Worm (Caenorhabditis elegans) whole organism, late embryonic: ENCODE measurements around the gene C26E6.1.

Source experiments
- K02D7.2 ChIP-seq: sonication (generic microtip); optimal IDR thresholded peaks from 2 replicates; lab custom pipeline; 2017; ENCODE audit warnings: mild to moderate bottlenecking, missing genetic modification characterization, missing compliant biosample characterization
- ceh-19 ChIP-seq: fragments of 200-800 bp; sonication (Bioruptor generic); optimal IDR thresholded peaks from 2 replicates; lab custom pipeline; 2018; ENCODE audit warnings: mild to moderate bottlenecking, missing genetic modification characterization, missing compliant biosample characterization
- sox-2 ChIP-seq: fragments of 200-800 bp; sonication (Bioruptor generic); IDR thresholded peaks from 2 replicates; pipeline ENCODE4 v1.3.6; 2022; ENCODE audit warnings: missing genetic modification reagents, missing genetic modification characterization, missing compliant biosample characterization

DNA sequence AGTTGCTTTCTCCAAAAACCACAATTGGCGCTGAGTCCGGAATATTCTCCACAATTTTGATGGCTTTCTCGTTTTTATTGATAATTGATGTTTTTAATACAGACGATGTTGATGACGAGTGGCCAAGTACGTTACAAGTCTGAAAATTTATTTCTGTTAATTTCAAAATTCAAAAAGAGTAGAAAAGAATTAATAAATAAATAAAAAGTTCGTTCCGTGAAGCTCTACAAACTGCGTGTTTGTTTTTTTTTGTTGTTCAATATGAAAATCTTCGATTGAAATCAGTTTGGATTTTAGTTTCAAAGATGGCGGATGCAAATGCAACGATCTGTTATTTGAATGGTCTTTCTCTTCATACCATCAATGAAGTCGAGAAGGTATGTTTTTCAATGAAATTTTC lies 45.7 kb upstream of the C26E6.1 start, which contains the start of gene F26F4.2:
- TF ChIP-seq K02D7.2 (tag; lab: Kevin White, UChicago) (no peak), ceh-19 (GFP tag; lab: Kevin White, UChicago) (no peak), sox-2 (GFP tag; lab: Robert Waterston, UW) (no peak)
